Worm (Caenorhabditis elegans) whole organism, L3 larva: ENCODE results near the gene srt-43.

ENCODE experiments used
- ceh-82 ChIP-seq: fragments of 150-350 bp; optimal IDR thresholded peaks from 2 replicates; lab custom pipeline; 2014; ENCODE audit warnings: missing biosample characterization, missing genetic modification characterization
- ceh-9 ChIP-seq: sonication (generic microtip); optimal IDR thresholded peaks from 2 replicates; lab custom pipeline; 2018; ENCODE audit warnings: missing biosample characterization, missing genetic modification characterization
- elt-2 ChIP-seq: sonication (generic microtip); optimal IDR thresholded peaks from 2 replicates; lab custom pipeline; 2016; ENCODE audit warnings: missing genetic modification reagents, mild to moderate bottlenecking, missing genetic modification characterization, missing compliant biosample characterization

- TF ChIP-seq elt-2 (no peak), ceh-82 (tag; lab: Kevin White, UChicago) (no peak), ceh-9 (tag; lab: Kevin White, UChicago) (no peak)
Measured at ce11 chrV:12814022-12814421, 45.0 kb downstream of the srt-43 start, which contains the start of gene ZC443.3.
